Worm (Caenorhabditis elegans) whole organism, dauer: ENCODE data around the gene F46C8.8.

Source experiments
- unc-62 ChIP-seq: sonication (generic microtip); optimal IDR thresholded peaks from 2 replicates; lab custom pipeline; 2017; ENCODE audit warnings: missing biosample characterization, missing genetic modification reagents, missing genetic modification characterization

F46C8.8 gene

DNA sequence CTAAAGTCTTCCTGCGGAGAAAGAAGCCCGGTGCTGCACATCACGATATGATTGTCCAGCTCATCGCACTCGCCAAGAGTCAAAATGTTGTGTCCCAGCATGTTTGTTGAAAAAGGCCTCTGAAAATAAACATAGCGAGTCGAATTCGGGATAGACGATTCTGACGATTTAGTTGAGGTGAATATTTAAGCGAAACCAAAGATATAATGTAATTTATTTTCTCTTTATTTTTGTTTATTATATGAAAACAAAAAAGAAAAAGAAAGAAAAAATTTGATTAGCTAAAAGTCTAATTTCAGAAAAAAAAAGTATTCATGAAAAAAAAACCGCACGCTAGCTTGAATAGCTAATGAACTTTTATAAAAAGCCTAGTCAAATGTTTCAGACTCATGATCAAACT is 21.6 kb downstream of the F46C8.8 start, which contains the start of gene ceh-14:
Gene ceh-14 (minus strand): TSS at position 101 of the 400 bp plus-strand sequence.
- no peak for TF ChIP-seq unc-62 (GFP tag; lab: Kevin White, UChicago)

DNA sequence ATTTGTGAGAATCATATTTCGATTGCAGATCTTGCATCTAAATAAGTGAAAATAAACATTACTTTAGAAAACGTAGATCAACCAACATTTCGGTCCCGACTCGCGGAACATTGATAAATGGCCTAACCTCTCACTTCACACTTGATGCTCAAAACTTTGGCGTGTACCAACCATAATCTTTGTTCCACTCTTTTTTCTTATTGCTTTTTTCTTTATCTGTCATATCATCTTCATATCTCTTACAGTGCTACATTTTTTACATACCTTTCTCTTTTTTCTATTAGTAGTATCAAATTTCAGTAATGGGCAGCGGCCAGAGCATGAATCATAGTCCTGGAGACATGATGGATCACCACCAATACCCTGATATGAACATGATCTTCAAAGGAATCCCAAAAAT is 29.0 kb downstream of the F46C8.8 start, which contains the start of gene F46C8.3:
Gene F46C8.3 (plus strand): TSS at position 301 of the 400 bp plus-strand sequence.
- TF ChIP-seq unc-62 (GFP tag; lab: Kevin White, UChicago): no peak

DNA sequence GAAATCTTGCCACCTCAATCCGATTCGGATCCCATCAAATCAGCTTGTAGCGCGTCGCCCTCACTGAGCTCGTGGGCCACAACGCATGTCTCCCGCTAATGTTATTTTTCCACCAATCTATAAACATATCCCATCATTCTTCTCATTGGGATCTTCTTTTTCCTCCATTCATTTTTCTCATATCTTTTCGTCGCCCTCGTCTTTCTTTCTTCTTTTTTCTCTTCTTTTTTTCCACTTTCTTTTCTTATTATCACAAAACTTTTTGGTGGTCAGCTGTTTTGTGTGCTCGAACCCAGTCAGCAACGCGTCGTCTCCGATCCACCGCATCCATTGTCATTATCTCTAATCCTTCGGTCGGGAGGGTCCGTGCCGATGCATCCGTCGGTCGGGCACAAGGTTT is 30.4 kb downstream of the F46C8.8 start:
- TF ChIP-seq unc-62 (GFP tag; lab: Kevin White, UChicago): no peak

DNA sequence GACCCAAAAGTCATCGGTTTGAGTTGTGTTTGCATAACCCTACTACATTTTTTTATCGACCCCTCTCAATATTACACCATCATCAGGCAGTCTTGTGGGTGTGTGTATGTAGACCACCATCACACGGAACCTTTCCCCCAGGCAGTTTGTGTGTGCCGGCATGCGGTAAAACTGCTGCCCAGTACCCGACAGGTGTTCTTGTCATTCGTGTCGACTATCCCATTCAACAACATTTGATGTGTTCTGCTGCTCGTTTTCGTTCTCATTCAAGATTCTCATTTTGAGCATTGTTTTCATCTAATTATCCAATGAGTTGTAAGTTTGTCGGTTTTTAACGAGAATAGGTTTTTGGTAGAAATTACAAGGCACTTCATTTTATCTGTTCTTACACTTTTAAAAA is 31.6 kb downstream of the F46C8.8 start:
- TF ChIP-seq unc-62 (GFP tag; lab: Kevin White, UChicago): no peak

DNA sequence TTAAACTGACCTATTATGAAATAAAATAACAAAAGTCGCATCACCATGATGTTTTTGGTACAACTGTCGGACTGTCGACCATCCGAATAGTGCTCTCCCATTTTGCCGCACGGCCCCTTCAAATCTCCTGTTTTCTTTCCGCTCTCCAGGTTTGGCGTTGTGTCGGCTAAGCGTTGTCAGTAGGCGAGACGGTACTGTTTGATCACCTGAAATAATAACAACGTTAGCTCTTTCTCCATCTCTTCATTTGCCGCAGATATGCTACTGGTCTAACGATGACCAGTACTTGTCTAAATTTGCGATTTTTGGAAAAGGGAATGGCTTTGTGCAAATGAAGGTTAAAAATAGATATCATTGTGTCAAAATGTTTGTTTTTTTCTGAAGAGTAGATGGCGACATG is 34.7 kb downstream of the F46C8.8 start, which contains the start of gene chts-1:
Gene chts-1 (minus strand): TSS at position 101 of the 400 bp plus-strand sequence.
- TF ChIP-seq unc-62 (GFP tag; lab: Kevin White, UChicago): no peak

DNA sequence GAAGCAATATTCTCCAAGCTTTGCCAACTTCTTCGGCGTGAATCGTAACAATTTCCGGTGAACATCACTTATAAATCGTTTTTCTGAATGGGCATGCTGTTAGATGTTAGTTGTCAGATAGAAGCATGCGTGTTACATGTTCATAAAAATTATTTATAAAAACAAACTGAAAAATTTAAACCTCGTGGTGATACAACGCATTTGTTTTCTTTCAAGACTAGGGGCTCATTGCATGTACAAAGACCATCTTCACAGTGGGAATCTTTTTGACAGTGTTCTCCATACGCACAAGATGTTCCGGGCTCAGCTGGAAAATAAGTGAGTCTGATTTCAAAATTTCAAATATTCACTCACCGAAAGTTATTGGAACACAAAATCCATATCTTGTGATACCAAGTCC is 41.5 kb downstream of the F46C8.8 start:
- no peak for TF ChIP-seq unc-62 (GFP tag; lab: Kevin White, UChicago)

DNA sequence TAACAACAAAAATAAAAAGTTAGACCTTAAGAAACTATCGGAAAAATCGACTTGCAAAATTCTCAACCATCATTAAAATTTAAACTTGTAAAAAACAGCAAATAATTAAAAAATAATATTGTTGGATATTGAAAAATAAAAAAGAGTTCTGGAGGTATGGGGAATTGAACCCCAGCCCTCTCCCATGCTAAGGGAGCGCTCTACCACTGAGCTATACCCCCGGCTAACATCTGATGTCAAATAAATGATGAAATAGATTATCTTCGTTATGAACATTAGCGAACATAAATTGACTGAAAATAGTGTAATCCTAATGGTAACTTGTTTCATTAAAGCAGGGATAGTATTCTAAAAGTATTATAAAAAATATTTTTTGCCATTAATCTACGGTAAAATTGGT is 47.1 kb downstream of the F46C8.8 start:
- TF ChIP-seq unc-62 (GFP tag; lab: Kevin White, UChicago): no peak

DNA sequence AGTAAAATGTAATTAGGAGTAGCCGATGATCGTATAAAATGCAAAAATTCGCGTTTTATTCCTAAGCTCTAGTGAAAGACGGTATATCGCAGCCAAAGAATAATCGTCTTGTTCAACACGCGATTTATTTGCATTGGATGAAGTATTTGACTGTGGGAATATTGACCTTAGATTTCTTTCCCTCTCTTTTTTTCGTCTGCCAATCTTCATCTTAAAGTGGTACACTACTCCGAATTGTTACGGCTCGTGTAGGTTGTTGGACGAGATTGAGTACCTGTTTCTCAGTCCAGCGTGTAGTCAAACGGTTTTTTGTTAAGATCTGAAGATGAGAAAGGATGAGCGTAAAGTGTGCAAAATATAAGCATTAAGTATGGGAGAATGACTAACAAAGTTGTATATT is 47.7 kb downstream of the F46C8.8 start, which contains the start of gene lgc-11:
Gene lgc-11 (minus strand): TSS at position 101 of the 400 bp plus-strand sequence.
- no peak for TF ChIP-seq unc-62 (GFP tag; lab: Kevin White, UChicago)

DNA sequence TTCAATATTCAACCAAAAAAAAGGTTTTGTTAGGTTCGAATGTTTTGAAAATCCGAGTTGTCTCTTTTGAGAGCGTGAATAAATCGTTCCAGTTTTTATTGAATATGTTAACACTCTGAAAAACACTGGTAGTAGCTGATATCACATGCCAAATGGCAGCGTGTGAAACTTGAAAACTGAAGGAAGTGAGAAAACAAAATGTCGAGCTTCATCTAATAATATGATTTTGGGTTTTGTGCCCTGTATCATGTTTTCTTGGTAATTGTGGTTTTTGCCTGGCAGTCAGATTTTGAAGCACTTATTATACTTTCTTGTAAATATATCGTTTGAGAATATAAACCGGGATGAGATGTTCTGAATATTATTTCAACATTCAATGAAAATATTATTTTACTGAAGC is 51.4 kb downstream of the F46C8.8 start, which contains the start of gene F48E3.6:
Gene F48E3.6 (minus strand): TSS at position 101 of the 400 bp plus-strand sequence.
- no peak for TF ChIP-seq unc-62 (GFP tag; lab: Kevin White, UChicago)
